Fruit fly (Drosophila melanogaster): Measurements from ENCODE around the gene CG3713.

The CG3713 gene

dm6 chrX:804821-805220 lies 42.1 kb downstream of the CG3713 start, which contains the start of gene CG13358:
TSS of gene CG13358 (minus strand) at chrX:804921.
- TF ChIP-seq Ets65A (GFP tag) (peak; percentile 42), btn (GFP tag; optimal IDR thresholded peaks at IDR 0.05) (no peak)

- no peak for TF ChIP-seq emc (GFP tag; optimal IDR thresholded peaks at IDR 0.05)
- TF ChIP-seq lmd (GFP tag; IDR thresholded peaks at IDR 0.05): no peak
- TF ChIP-seq CG32532 (GFP tag; IDR thresholded peaks at IDR 0.05): no peak
- TF ChIP-seq Eip74EF (GFP tag; optimal IDR thresholded peaks at IDR 0.05): no peak
- TF ChIP-seq bab2 (GFP tag; optimal IDR thresholded peaks at IDR 0.05): no peak
- no peak for TF ChIP-seq CG34376 (GFP tag; optimal IDR thresholded peaks at IDR 0.05)
- TF ChIP-seq CG15479 (GFP tag; optimal IDR thresholded peaks at IDR 0.05): no peak
- TF ChIP-seq CG31441 (GFP tag; IDR thresholded peaks at IDR 0.05): no peak
- TF ChIP-seq CG33213 (GFP tag; optimal IDR thresholded peaks at IDR 0.05): no peak
- TF ChIP-seq CG30020 (tag; optimal IDR thresholded peaks at IDR 0.05): no peak
- TF ChIP-seq run (tag; optimal IDR thresholded peaks at IDR 0.05): no peak
- no peak for TF ChIP-seq gcm2 (GFP tag; optimal IDR thresholded peaks at IDR 0.05)
- TF ChIP-seq CG15011 (GFP tag; optimal IDR thresholded peaks at IDR 0.05): no peak
- no peak for TF ChIP-seq CG3838 (GFP tag; optimal IDR thresholded peaks at IDR 0.05)
- no peak for TF ChIP-seq Aef1 (GFP tag; IDR thresholded peaks at IDR 0.05)
- no peak for TF ChIP-seq sens (GFP tag)
- no peak for TF ChIP-seq CG2116 (GFP tag; optimal IDR thresholded peaks at IDR 0.05)
These were observed 43.6 kb downstream of the CG3713 start, which contains the start of gene CG13359 for dm6 chrX:803370-803769. TSS of gene CG13359 (minus strand) at chrX:803470.

dm6 chrX:801157-801872 lies 45.6 kb downstream of the CG3713 start, which contains the start of gene Rbf:
TSS of gene Rbf (minus strand) at chrX:801479.
- TF ChIP-seq CG2199 (GFP tag; IDR thresholded peaks at IDR 0.05): no peak
- peak; percentile 50 for TF ChIP-seq MESR4 (GFP tag; optimal IDR thresholded peaks at IDR 0.05)
- no peak for TF ChIP-seq YL-1 (GFP tag; optimal IDR thresholded peaks at IDR 0.05)
- TF ChIP-seq Abd-B (GFP tag; optimal IDR thresholded peaks at IDR 0.05): no peak
- TF ChIP-seq HLH4C (GFP tag; IDR thresholded peaks at IDR 0.05; ENCODE audit: partially characterized antibody): peak; percentile 43; the same call in 2 of the 3 replicates
- peak; percentile 28; the same call in 1 of the 2 replicates for TF ChIP-seq CG42726 (GFP tag; IDR thresholded peaks at IDR 0.05; ENCODE audit: partially characterized antibody)
- no peak for TF ChIP-seq Doc2 (GFP tag; IDR thresholded peaks at IDR 0.05)
- peak; percentile 65 for TF ChIP-seq Dll (GFP tag; IDR thresholded peaks at IDR 0.05; ENCODE audit: partially characterized antibody)
- TF ChIP-seq CG14050 (GFP tag; IDR thresholded peaks at IDR 0.05): no peak
- TF ChIP-seq Myb (GFP tag; optimal IDR thresholded peaks at IDR 0.05): peak; percentile 77
- TF ChIP-seq Dref (GFP tag; IDR thresholded peaks at IDR 0.05): peak; percentile 69
- TF ChIP-seq Ets97D (GFP tag; optimal IDR thresholded peaks at IDR 0.05): peak; percentile 41
- peak; percentile 33 for TF ChIP-seq CoRest (tag; optimal IDR thresholded peaks at IDR 0.05)
- TF ChIP-seq trem (tag; optimal IDR thresholded peaks at IDR 0.05): peak; percentile 32
- peak; percentile 47; the same call in 1 of the 3 replicates for TF ChIP-seq CG6791 (GFP tag; IDR thresholded peaks at IDR 0.05; ENCODE audit: partially characterized antibody)
- TF ChIP-seq CG7963 (GFP tag; IDR thresholded peaks at IDR 0.05; ENCODE audit: partially characterized antibody): 0 out of 3 replicates have a peak, but pooled peaks have one; percentile 20
- TF ChIP-seq CG17328 (GFP tag; IDR thresholded peaks at IDR 0.05): no peak
- TF ChIP-seq Dp (GFP tag; optimal IDR thresholded peaks at IDR 0.05): peak; percentile 89
- no peak for TF ChIP-seq Drgx (GFP tag; IDR thresholded peaks at IDR 0.05)
- TF ChIP-seq ssp (GFP tag; IDR thresholded peaks at IDR 0.05): no peak
- no peak for TF ChIP-seq lov (optimal IDR thresholded peaks at IDR 0.05)
- TF ChIP-seq lov (GFP tag; IDR thresholded peaks at IDR 0.05): no peak
- no peak for TF ChIP-seq maf-S (GFP tag; optimal IDR thresholded peaks at IDR 0.05)
- TF ChIP-seq CG34422 (GFP tag; IDR thresholded peaks at IDR 0.05): no peak
- no peak for TF ChIP-seq CG10274 (GFP tag; optimal IDR thresholded peaks at IDR 0.05)
- TF ChIP-seq HmgD (GFP tag; optimal IDR thresholded peaks at IDR 0.05): no peak
- peak; percentile 36 for TF ChIP-seq CG9932 (GFP tag; IDR thresholded peaks at IDR 0.05)
- peak; percentile 62 for TF ChIP-seq CG1603 (tag; optimal IDR thresholded peaks at IDR 0.05)
- peak; percentile 46; the same call in 1 of the 3 replicates for TF ChIP-seq vnd (GFP tag; IDR thresholded peaks at IDR 0.05; ENCODE audit: partially characterized antibody)

Data from whole organism, embryonic.